Fruit fly (Drosophila melanogaster) Kc167 (cell line): ENCODE measurements around the gene CG3597.

Source experiments
- Myc ChIP-seq: fragments of >200 bp; optimal IDR thresholded peaks from 2 replicates; lab custom pipeline; 2017; ENCODE audit warnings: missing external identifiers
- Sin3A ChIP-seq: fragments of >200 bp; optimal IDR thresholded peaks from 2 replicates; lab custom pipeline; 2018; ENCODE audit warnings: missing external identifiers
- h ChIP-seq: fragments of >200 bp; optimal IDR thresholded peaks from 3 replicates; lab custom pipeline; 2018; ENCODE audit warnings: missing external identifiers
- insv ChIP-seq: fragments of >200 bp; optimal IDR thresholded peaks from 3 replicates; lab custom pipeline; 2018; ENCODE audit warnings: missing external identifiers
- psq ChIP-seq: fragments of >200 bp; optimal IDR thresholded peaks from 2 replicates; lab custom pipeline; 2017; ENCODE audit warnings: missing external identifiers
- ttk ChIP-seq: sonication (Bioruptor generic); optimal IDR thresholded peaks from 2 replicates; lab custom pipeline; 2017; ENCODE audit warnings: missing external identifiers

The CG3597 gene

DNA sequence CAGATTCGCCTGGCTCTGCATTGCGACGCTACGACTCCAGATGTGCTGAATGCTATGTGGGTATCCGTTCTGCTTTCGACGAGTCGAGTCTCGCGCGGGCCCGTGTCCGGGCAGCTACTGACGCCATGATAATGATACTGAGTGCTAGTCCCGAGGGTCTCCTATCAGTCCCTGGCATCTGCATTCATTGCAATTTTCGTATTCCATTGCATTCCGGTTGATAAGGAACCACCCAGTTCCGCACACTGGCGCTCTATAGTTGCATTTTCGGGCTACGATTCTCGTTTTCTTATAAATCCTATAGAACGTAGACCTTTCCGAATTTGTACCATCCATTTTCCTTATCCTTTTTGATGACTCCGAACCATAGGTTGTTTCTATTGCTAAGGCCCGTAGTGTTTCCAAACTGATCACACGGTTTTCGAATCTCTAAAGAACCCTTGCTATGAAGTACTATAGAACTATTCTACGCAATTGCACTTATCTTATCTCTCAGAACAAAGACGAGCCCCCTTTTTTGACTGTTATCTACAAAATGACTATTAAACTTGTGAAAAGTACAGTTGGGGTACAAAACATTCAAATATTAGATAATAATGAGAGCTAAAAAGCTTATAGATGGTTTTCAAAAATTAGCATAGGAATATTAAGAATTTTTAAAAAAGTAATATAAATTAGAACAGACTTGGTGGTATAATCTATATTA is at the start of gene CG3597:
TSS of gene CG3597 (minus strand) at position 119 of the 706 bp plus-strand sequence.
- TF ChIP-seq ttk (no peak), psq (lab: Kevin White, UChicago) (no peak), Sin3A (lab: Kevin White, UChicago) (no peak), Myc (no peak), h (lab: Kevin White, UChicago) (no peak), insv (lab: Kevin White, UChicago) (no peak)

dm6 chr2L:2420490-2420889 is 49.2 kb upstream of the CG3597 start, which contains the start of gene CG9886:
Gene CG9886, plus strand, starts transcription at chr2L:2420830.
- TF ChIP-seq insv (lab: Kevin White, UChicago) (no peak), Myc (no peak), Sin3A (lab: Kevin White, UChicago) (no peak), ttk (no peak), h (lab: Kevin White, UChicago) (no peak), psq (lab: Kevin White, UChicago) (no peak)

dm6 chr2L:2419913-2420312 is 48.6 kb upstream of the CG3597 start, which contains the start of gene CG34447:
Gene CG34447, minus strand, starts transcription at chr2L:2420013.
- no peak for TF ChIP-seq insv (lab: Kevin White, UChicago)
- no peak for TF ChIP-seq Sin3A (lab: Kevin White, UChicago)
- no peak for TF ChIP-seq ttk
- TF ChIP-seq psq (lab: Kevin White, UChicago) = no peak
- no peak for TF ChIP-seq Myc
- TF ChIP-seq h (lab: Kevin White, UChicago) = no peak

- TF ChIP-seq h (lab: Kevin White, UChicago) = no peak
- no peak for TF ChIP-seq insv (lab: Kevin White, UChicago)
- TF ChIP-seq psq (lab: Kevin White, UChicago) = no peak
- no peak for TF ChIP-seq ttk
- no peak for TF ChIP-seq Sin3A (lab: Kevin White, UChicago)
- TF ChIP-seq Myc = no peak
Observed at dm6 chr2L:2417865-2418264, 46.5 kb upstream of the CG3597 start, which contains the start of gene CG34448. Gene CG34448, minus strand, starts transcription at chr2L:2417965.

DNA sequence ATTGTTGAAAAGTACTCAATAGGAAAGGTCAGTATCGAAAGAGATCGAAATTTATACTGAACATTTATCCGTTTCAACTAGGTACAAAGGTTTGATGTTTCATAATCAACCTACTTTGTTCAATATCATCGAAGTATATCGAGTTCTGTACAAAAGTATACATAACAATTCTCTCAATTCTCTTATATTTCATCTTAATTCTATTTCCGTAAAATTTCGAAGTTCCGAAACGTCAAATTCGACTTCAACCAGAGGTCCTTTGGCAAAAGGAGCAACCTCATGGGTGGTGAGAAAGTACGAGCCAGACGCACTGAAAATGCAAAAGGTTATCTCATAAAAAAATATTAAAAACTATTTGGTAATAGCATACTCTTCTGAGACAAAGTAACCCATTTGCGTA is 45.3 kb upstream of the CG3597 start, which contains the start of gene CG31948:
TSS of gene CG31948 (minus strand) at position 101 of the 400 bp plus-strand sequence.
- TF ChIP-seq ttk (no peak), insv (lab: Kevin White, UChicago) (no peak), Myc (no peak), h (lab: Kevin White, UChicago) (no peak), psq (lab: Kevin White, UChicago) (no peak), Sin3A (lab: Kevin White, UChicago) (no peak)

DNA sequence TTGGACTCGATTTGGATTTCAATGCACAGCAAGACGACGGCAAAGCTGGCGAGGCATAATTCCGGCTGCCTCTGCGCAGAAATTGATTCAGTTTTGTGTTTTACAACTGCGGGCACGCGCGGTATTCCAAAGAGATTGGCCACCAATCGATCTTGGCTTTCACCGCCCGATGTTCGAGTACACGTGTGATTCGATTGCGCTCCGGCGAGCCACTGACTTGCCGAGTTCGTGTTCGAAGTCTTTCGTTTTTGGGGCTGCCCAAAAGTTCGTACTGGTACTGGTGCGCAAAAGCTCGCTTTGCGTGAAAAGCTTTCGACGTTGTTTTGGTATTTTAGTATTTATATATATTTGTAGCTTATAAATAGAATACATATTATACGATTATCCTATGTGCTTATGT is 43.8 kb upstream of the CG3597 start, which contains the start of gene CG18641:
TSS of gene CG18641 (minus strand) at position 214 of the 400 bp plus-strand sequence.
- TF ChIP-seq Myc (no peak), Sin3A (lab: Kevin White, UChicago) (no peak), psq (lab: Kevin White, UChicago) (no peak), h (lab: Kevin White, UChicago) (no peak)

- TF ChIP-seq insv (lab: Kevin White, UChicago) (no peak), psq (lab: Kevin White, UChicago) (no peak), ttk (no peak), Sin3A (lab: Kevin White, UChicago) (no peak), Myc (no peak), h (lab: Kevin White, UChicago) (no peak)
Observed at dm6 chr2L:2413093-2413492, 41.8 kb upstream of the CG3597 start.

DNA sequence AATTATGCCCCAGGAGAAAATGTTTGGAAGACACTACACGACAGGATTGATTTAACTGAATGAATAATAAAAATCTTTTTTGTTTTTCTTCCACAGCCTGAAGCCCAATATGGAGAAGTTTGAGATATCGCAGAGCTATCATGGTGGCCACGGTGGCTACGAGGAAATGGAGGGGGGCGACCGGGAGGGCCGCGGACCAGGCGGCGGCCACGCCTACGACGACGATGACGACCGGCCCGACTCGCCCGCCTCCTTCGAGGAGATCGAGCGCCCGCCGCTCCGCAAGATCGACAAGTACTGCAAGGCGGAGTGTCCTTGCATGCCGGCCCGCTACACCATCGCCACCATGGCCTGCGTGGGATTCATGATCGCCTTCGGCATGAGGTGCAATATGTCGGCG is 33.3 kb upstream of the CG3597 start:
- TF ChIP-seq ttk = no peak
- TF ChIP-seq insv (lab: Kevin White, UChicago) = no peak
- TF ChIP-seq Sin3A (lab: Kevin White, UChicago) = no peak
- no peak for TF ChIP-seq h (lab: Kevin White, UChicago)
- TF ChIP-seq psq (lab: Kevin White, UChicago) = no peak
- no peak for TF ChIP-seq Myc

DNA sequence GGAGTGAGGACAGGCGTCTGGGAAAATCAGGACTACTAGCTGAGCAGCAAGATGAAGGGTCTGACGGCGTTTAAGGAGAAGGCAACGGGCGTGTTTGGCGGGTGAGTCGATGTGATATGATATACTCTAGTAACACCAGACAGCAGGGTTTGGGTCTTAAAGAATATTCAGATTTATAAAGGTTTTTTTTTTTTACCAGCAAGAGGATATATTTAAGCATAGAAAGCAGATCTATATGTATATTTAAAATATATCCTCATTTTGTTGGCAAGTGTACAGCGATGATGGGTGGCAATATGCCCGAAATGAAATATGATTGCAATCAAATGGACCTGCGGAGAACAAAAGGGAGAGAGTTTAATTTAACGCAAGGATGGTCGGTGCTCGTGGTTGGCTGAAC is 30.9 kb upstream of the CG3597 start:
- no peak for TF ChIP-seq psq (lab: Kevin White, UChicago)
- no peak for TF ChIP-seq ttk
- no peak for TF ChIP-seq h (lab: Kevin White, UChicago)

DNA sequence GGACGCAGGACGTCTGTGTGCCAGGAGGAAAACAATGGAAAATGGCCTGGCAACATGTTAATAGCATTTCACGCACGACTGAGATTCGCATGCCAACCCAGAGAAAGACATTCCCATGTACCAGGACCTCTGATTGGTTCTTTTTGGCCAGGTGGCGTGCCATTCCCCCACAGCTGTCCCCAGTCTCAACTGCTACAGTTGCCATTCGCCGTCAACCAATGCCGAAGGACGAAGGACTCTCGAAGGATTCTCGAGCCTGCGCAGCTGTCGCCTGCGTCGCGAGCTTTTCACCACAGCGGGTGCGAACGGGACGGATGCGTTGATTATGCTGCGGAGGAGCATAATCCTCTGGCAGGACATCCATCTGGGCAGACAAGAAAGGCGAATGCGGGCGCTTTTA is 28.6 kb upstream of the CG3597 start, which contains the start of gene VGlut:
TSS of gene VGlut (plus strand) at position 399 of the 400 bp plus-strand sequence.
- TF ChIP-seq Myc = no peak
- TF ChIP-seq insv (lab: Kevin White, UChicago) = no peak
- no peak for TF ChIP-seq psq (lab: Kevin White, UChicago)
- TF ChIP-seq ttk = no peak
- no peak for TF ChIP-seq h (lab: Kevin White, UChicago)
- TF ChIP-seq Sin3A (lab: Kevin White, UChicago) = no peak

DNA sequence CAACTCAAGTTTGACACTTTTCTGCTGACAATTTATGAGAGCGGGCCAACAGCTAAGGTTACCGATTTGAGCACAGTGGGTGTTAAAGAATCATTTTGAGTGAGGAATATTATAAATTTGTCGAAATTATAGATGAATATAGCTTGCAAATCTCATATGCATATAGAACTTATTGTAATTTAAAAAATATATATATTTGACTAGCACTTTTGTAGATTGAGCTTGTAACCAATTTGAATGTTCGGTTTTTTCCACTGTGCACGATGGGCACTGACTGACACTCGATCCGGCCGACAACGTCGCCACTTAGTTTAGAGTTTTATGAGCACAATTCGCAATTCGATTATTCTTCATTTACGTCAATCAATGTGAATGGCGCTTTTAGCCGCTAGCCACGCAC is 27.1 kb upstream of the CG3597 start:
- TF ChIP-seq insv (lab: Kevin White, UChicago) = no peak
- no peak for TF ChIP-seq ttk
- no peak for TF ChIP-seq Myc
- no peak for TF ChIP-seq Sin3A (lab: Kevin White, UChicago)
- TF ChIP-seq psq (lab: Kevin White, UChicago) = no peak
- no peak for TF ChIP-seq h (lab: Kevin White, UChicago)

dm6 chr2L:2397080-2397479 is 25.8 kb upstream of the CG3597 start:
- TF ChIP-seq h (lab: Kevin White, UChicago) = no peak
- TF ChIP-seq Sin3A (lab: Kevin White, UChicago) = no peak
- TF ChIP-seq insv (lab: Kevin White, UChicago) = no peak
- no peak for TF ChIP-seq psq (lab: Kevin White, UChicago)
- TF ChIP-seq ttk = no peak
- no peak for TF ChIP-seq Myc
